Worm (Caenorhabditis elegans): Measurements from ENCODE around the gene ints-2.

ints-2 gene

ce11 chrV:14212813-14213212 lies 27.3 kb downstream of the ints-2 start:
- TF ChIP-seq hlh-30 (tag; optimal IDR thresholded peaks at IDR 0.05; ENCODE audit: insufficient read depth) (peak; percentile 25), fkh-10 (GFP tag; optimal IDR thresholded peaks at IDR 0.05) (no peak), ahr-1 (tag; optimal IDR thresholded peaks at IDR 0.05) (no peak), elt-2 (tag; optimal IDR thresholded peaks at IDR 0.05) (no peak), che-1 (tag; optimal IDR thresholded peaks at IDR 0.05) (no peak), ceh-9 (tag; optimal IDR thresholded peaks at IDR 0.05) (no peak), tbx-2 (tag; optimal IDR thresholded peaks at IDR 0.05) (no peak)

- TF ChIP-seq gmeb-2 (tag; optimal IDR thresholded peaks at IDR 0.05) (no peak), nhr-11 (tag; optimal IDR thresholded peaks at IDR 0.05) (no peak), zip-5 (tag; optimal IDR thresholded peaks at IDR 0.05) (no peak), ceh-2 (tag; optimal IDR thresholded peaks at IDR 0.05) (no peak), ceh-31 (tag; optimal IDR thresholded peaks at IDR 0.05) (no peak), hlh-30 (tag; optimal IDR thresholded peaks at IDR 0.05; ENCODE audit: insufficient read depth) (no peak), fax-1 (tag; optimal IDR thresholded peaks at IDR 0.05) (no peak), ceh-24 (tag; optimal IDR thresholded peaks at IDR 0.05) (no peak)
These were observed 29.6 kb downstream of the ints-2 start, which contains the start of gene T16A9.5 for ce11 chrV:14215106-14215505. T16A9.5 (minus strand) TSS chrV:14215206.

- TF ChIP-seq rnt-1 (tag; optimal IDR thresholded peaks at IDR 0.05) (no peak), K09A11.1 (tag; optimal IDR thresholded peaks at IDR 0.05; ENCODE audit: insufficient read depth) (no peak), hlh-15 (tag; optimal IDR thresholded peaks at IDR 0.05) (no peak), unc-42 (tag; optimal IDR thresholded peaks at IDR 0.05) (no peak), dve-1 (tag; optimal IDR thresholded peaks at IDR 0.05) (no peak), nfya-1 (tag; optimal IDR thresholded peaks at IDR 0.05) (no peak), pax-1 (tag; optimal IDR thresholded peaks at IDR 0.05) (no peak), unc-55 (GFP tag; optimal IDR thresholded peaks at IDR 0.05) (no peak), hlh-8 (tag; optimal IDR thresholded peaks at IDR 0.05) (no peak), tbx-7 (tag; optimal IDR thresholded peaks at IDR 0.05) (no peak), hlh-6 (tag; optimal IDR thresholded peaks at IDR 0.05) (no peak), T23F11.4 (GFP tag; optimal IDR thresholded peaks at IDR 0.05) (no peak), elt-2 (tag; optimal IDR thresholded peaks at IDR 0.05) (no peak), ttx-3 (tag; optimal IDR thresholded peaks at IDR 0.05) (no peak)
These were observed 37.7 kb downstream of the ints-2 start for ce11 chrV:14223141-14223540.

ce11 chrV:14226373-14226772 lies 40.9 kb downstream of the ints-2 start, which contains the start of gene nep-21:
nep-21 (minus strand) TSS chrV:14226473.
- no peak for TF ChIP-seq ceh-2 (tag; optimal IDR thresholded peaks at IDR 0.05)
- TF ChIP-seq pqm-1 (tag; optimal IDR thresholded peaks at IDR 0.05) = no peak
- TF ChIP-seq che-1 (tag; optimal IDR thresholded peaks at IDR 0.05) = no peak
- TF ChIP-seq hlh-15 (tag; optimal IDR thresholded peaks at IDR 0.05) = no peak
- TF ChIP-seq ceh-19 (GFP tag; optimal IDR thresholded peaks at IDR 0.05) = no peak
- TF ChIP-seq sox-4 (tag; optimal IDR thresholded peaks at IDR 0.05) = no peak
- TF ChIP-seq hlh-8 (tag; optimal IDR thresholded peaks at IDR 0.05) = no peak
- no peak for TF ChIP-seq elt-2 (tag; optimal IDR thresholded peaks at IDR 0.05)
- TF ChIP-seq lim-6 (tag; optimal IDR thresholded peaks at IDR 0.05) = no peak
- TF ChIP-seq hlh-6 (tag; optimal IDR thresholded peaks at IDR 0.05) = no peak
- no peak for TF ChIP-seq eyg-1 (tag; optimal IDR thresholded peaks at IDR 0.05)

ce11 chrV:14230788-14231583 lies 45.5 kb downstream of the ints-2 start:
- TF ChIP-seq ets-4 (tag; optimal IDR thresholded peaks at IDR 0.05) = no peak
- TF ChIP-seq rnt-1 (tag; optimal IDR thresholded peaks at IDR 0.05) = no peak
- TF ChIP-seq C38D4.7 (GFP tag; optimal IDR thresholded peaks at IDR 0.05) = no peak
- no peak for TF ChIP-seq elt-4 (tag; optimal IDR thresholded peaks at IDR 0.05)
- no peak for TF ChIP-seq K02D7.2 (tag; optimal IDR thresholded peaks at IDR 0.05)
- no peak for TF ChIP-seq syd-9 (tag; optimal IDR thresholded peaks at IDR 0.05)
- no peak for TF ChIP-seq pha-2 (tag; optimal IDR thresholded peaks at IDR 0.05)
- TF ChIP-seq sdc-2 (tag; optimal IDR thresholded peaks at IDR 0.05) = no peak
- TF ChIP-seq ceh-6 (GFP tag; optimal IDR thresholded peaks at IDR 0.05) = no peak
- no peak for TF ChIP-seq ceh-24 (tag; optimal IDR thresholded peaks at IDR 0.05)

Data from whole organism, late embryonic.